Fruit fly (Drosophila melanogaster): Measurements from ENCODE around the gene pan.

DNA sequence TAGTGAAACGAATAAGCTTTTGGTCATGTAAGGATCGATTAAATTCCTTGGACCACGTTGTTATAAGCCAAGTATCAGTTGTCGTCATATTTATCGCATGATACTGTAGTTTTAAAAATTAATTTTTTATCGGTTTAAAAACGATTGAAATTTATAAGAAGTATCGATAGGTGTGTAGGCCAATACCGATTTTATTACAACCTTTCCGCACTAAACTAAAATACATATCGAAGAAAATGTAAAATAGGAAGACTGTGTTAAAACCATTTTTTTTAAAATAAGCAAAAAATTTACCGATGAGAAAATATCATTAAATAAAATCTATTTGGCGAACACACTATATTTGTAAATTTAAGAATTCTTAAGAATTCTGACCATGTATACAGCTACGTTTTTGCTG lies 5.8 kb upstream of the pan start:
- no peak for TF ChIP-seq Jra (GFP tag; optimal IDR thresholded peaks at IDR 0.05)
- TF ChIP-seq N (GFP tag; optimal IDR thresholded peaks at IDR 0.05), result peak; percentile 48
- no peak for TF ChIP-seq Mio (GFP tag; optimal IDR thresholded peaks at IDR 0.05)
- no peak for TF ChIP-seq Vsx2 (GFP tag; optimal IDR thresholded peaks at IDR 0.05; ENCODE audit: partially characterized antibody)
- no peak for TF ChIP-seq brk (GFP tag; optimal IDR thresholded peaks at IDR 0.05)
- TF ChIP-seq dsf (GFP tag; optimal IDR thresholded peaks at IDR 0.05; ENCODE audit: borderline replicate concordance), result no peak
- TF ChIP-seq rgr (GFP tag; optimal IDR thresholded peaks at IDR 0.05), result no peak
- TF ChIP-seq dl (GFP tag; optimal IDR thresholded peaks at IDR 0.05; ENCODE audit: insufficient read depth in 1 of 2, partially characterized antibody in 2 of 2), result no peak

Data from whole organism, wandering third instar larva.